Worm (Caenorhabditis elegans) whole organism, midembryonic: ENCODE results near the gene miga-1.

Experiments used
- T22C8.4 ChIP-seq: fragments of 200-800 bp; sonication (Bioruptor generic); IDR thresholded peaks from 2 replicates; pipeline ENCODE4 v1.3.6; 2022; ENCODE audit warnings: missing genetic modification characterization, missing compliant biosample characterization
- med-1 ChIP-seq: sonication (generic microtip); optimal IDR thresholded peaks from 2 replicates; lab custom pipeline; 2017; ENCODE audit warnings: missing genetic modification characterization, mild to moderate bottlenecking, missing compliant biosample characterization, antibody characterized with exemption, missing genetic modification reagents; ENCODE audit not compliant: insufficient read depth
- ztf-29 ChIP-seq: fragments of 200-800 bp; sonication (Bioruptor generic); IDR thresholded peaks from 2 replicates; pipeline ENCODE4 v1.3.6; 2022; ENCODE audit warnings: missing genetic modification reagents, missing genetic modification characterization, missing compliant biosample characterization

DNA sequence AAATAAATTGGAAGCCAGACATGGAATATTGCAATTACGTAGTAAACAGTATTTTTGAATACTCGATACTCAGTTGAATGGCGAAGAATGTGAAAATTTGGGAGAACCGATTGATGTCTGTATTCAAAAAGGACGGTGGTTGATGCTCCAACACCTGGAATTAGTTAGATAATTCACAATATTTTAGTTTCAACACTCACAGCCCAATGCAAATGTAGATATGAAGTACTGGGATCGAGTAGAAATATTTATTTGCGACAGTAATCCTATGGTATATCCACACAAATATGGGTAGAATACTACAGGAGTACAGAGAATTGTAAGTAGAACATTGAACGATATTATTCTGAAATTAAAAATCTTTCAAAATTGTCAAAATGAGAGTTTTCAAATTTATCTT, 32.4 kb upstream of the miga-1 start:
- no peak for TF ChIP-seq med-1 (GFP tag; lab: Kevin White, UChicago)
- TF ChIP-seq ztf-29 (GFP tag; lab: Robert Waterston, UW), result no peak
- no peak for TF ChIP-seq T22C8.4 (GFP tag; lab: Robert Waterston, UW)
